Fruit fly (Drosophila melanogaster) whole organism, larva: Measurements from ENCODE around the gene CG10979.

Experiments
- noc ChIP-seq: fragments of 200-800 bp; sonication (Bioruptor generic); optimal IDR thresholded peaks from 3 replicates; lab custom pipeline; 2019; ENCODE audit warnings: missing biosample characterization, mild to moderate bottlenecking, missing genetic modification characterization, moderate library complexity

Gene CG10979

DNA sequence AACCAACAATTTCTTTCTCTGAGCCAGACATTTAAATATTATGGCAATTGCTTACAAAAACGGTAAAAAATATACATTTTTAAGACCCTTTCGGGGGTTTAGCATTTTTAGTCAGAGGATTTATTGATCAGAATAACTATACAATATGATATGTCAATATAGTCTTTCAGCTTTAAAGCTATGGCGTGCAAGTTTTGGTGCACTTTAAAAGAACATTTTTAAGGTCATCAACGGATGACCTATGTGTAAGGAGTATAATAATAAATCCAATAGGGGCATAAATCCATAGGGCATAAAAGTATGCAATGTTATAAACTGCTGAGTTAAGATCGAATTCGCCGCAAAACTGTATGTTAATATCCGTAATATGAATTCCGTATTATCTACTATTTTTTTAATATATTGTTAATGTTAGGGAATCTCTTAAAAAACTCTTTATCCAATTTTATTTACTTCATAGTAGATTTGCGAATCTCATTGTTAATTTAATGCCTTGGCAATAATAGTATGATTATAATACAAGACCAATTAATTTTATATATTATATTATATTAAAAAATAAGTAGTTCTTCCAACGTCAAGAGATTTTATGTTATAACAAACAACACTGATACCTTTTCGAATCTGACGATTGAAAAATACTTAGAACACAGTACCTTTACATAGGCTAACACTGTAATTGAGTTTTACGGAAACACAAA, 52.2 kb downstream of the CG10979 start, which contains the start of gene CG14676:
Gene CG14676, plus strand, starts transcription at position 651 of the 701 bp plus-strand sequence.
- no peak for TF ChIP-seq noc (tag; lab: Kevin White, UChicago)
